Worm (Caenorhabditis elegans): ENCODE data around the gene tkt-1.

tkt-1 gene

ce11 chrIV:10236106-10236505 is 7.3 kb upstream of the tkt-1 start:
- TF ChIP-seq F13H6.1 (tag; optimal IDR thresholded peaks at IDR 0.05), result no peak
- TF ChIP-seq dmd-4 (tag; optimal IDR thresholded peaks at IDR 0.05), result no peak
- TF ChIP-seq ceh-82 (tag; optimal IDR thresholded peaks at IDR 0.05), result no peak
- TF ChIP-seq fos-1 (tag; optimal IDR thresholded peaks at IDR 0.05), result peak; percentile 71
- TF ChIP-seq nhr-23 (tag; optimal IDR thresholded peaks at IDR 0.05), result no peak
- TF ChIP-seq ztf-11 (tag; optimal IDR thresholded peaks at IDR 0.05), result no peak

- TF ChIP-seq crh-2 (tag; optimal IDR thresholded peaks at IDR 0.05) (peak; percentile 31), nhr-129 (tag; optimal IDR thresholded peaks at IDR 0.05) (no peak), nhr-10 (tag; optimal IDR thresholded peaks at IDR 0.05) (no peak), sma-3 (GFP tag; optimal IDR thresholded peaks at IDR 0.05) (no peak), ztf-11 (tag; optimal IDR thresholded peaks at IDR 0.05) (no peak), fos-1 (tag; optimal IDR thresholded peaks at IDR 0.05) (peak; percentile 20)
Measured at ce11 chrIV:10239045-10239444, 4.4 kb upstream of the tkt-1 start, which contains the start of gene ech-8. Gene ech-8, minus strand, starts transcription at chrIV:10239176.

- TF ChIP-seq ceh-16 (tag; optimal IDR thresholded peaks at IDR 0.05) (no peak), sma-9 (GFP tag; optimal IDR thresholded peaks at IDR 0.05) (no peak), sma-9 (tag; optimal IDR thresholded peaks at IDR 0.05) (no peak), unc-55 (GFP tag; optimal IDR thresholded peaks at IDR 0.05) (no peak), lsy-2 (tag; optimal IDR thresholded peaks at IDR 0.05) (no peak), lin-11 (tag; optimal IDR thresholded peaks at IDR 0.05) (no peak), nhr-11 (tag; optimal IDR thresholded peaks at IDR 0.05) (no peak), nhr-77 (tag; optimal IDR thresholded peaks at IDR 0.05) (no peak), sma-3 (GFP tag; optimal IDR thresholded peaks at IDR 0.05) (no peak), F13H6.1 (tag; optimal IDR thresholded peaks at IDR 0.05) (no peak), nhr-21 (tag; optimal IDR thresholded peaks at IDR 0.05) (no peak), nhr-129 (tag; optimal IDR thresholded peaks at IDR 0.05) (no peak), unc-62 (GFP tag; optimal IDR thresholded peaks at IDR 0.05) (no peak)
Measured at ce11 chrIV:10241659-10242058, 1.8 kb upstream of the tkt-1 start, which contains the start of gene lipl-7. Gene lipl-7, minus strand, starts transcription at chrIV:10241823.

DNA sequence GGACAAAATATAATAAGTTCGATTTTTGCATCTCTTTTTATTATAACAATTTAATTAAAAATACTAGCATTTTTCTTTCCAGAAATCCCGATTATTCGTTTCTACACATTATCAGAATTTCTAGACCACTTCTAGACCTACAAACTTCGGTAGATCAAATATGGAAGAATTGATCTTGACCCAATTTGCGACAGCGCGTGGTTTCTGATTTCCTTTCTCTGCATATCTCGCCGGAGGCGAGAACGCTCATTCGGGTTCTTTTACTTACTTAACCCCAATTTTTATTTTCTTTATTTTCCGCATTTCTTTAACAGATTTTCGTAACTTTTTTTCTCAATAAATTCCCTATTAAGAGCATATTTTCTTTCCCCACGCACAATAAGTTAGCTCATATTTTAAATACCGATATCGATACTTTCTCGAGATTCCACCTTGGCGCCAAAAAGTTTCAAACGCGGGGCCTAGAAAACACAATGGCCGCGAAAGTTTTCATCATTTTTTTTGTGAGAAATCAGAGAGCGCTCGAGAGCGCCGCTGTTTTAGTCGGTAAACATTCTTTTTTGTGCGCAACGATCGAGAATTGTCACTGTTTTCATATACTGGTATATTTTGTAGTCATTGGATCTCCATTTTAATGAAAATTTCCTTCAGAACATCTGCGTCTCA is 821 bp upstream of the tkt-1 start:
- TF ChIP-seq nhr-129 (tag; optimal IDR thresholded peaks at IDR 0.05), result peak; percentile 68
- TF ChIP-seq nhr-6 (tag; optimal IDR thresholded peaks at IDR 0.05), result no peak
- peak; percentile 79 for TF ChIP-seq gmeb-1 (tag; optimal IDR thresholded peaks at IDR 0.05)
- peak; percentile 25 for TF ChIP-seq lin-13 (GFP tag; optimal IDR thresholded peaks at IDR 0.05)
- peak in 1 of 2 experiments; percentile 41 for TF ChIP-seq lsy-2 (tag; optimal IDR thresholded peaks at IDR 0.05)
- no peak for TF ChIP-seq nhr-12 (tag; optimal IDR thresholded peaks at IDR 0.05)
- peak; percentile 24 for TF ChIP-seq crh-2 (tag; optimal IDR thresholded peaks at IDR 0.05)
- no peak for TF ChIP-seq peb-1 (tag; optimal IDR thresholded peaks at IDR 0.05)

- TF ChIP-seq crh-2 (tag; optimal IDR thresholded peaks at IDR 0.05), result peak; percentile 61
- TF ChIP-seq blmp-1 (tag; optimal IDR thresholded peaks at IDR 0.05; ENCODE audit: insufficient read depth), result peak; percentile 77
- TF ChIP-seq lsy-2 (tag; optimal IDR thresholded peaks at IDR 0.05), result peak in 1 of 2 experiments; percentile 36
- TF ChIP-seq nhr-129 (tag; optimal IDR thresholded peaks at IDR 0.05), result no peak
- TF ChIP-seq R02D3.7 (tag; optimal IDR thresholded peaks at IDR 0.05), result no peak
- TF ChIP-seq unc-62 (GFP tag; optimal IDR thresholded peaks at IDR 0.05), result no peak
- TF ChIP-seq nhr-25 (tag; optimal IDR thresholded peaks at IDR 0.05), result peak; percentile 45
- TF ChIP-seq mbf-1 (tag; optimal IDR thresholded peaks at IDR 0.05), result no peak
- TF ChIP-seq nhr-23 (tag; optimal IDR thresholded peaks at IDR 0.05), result no peak
- TF ChIP-seq ztf-11 (tag; optimal IDR thresholded peaks at IDR 0.05), result no peak
- TF ChIP-seq sma-3 (GFP tag; optimal IDR thresholded peaks at IDR 0.05), result peak; percentile 26
- TF ChIP-seq ZK546.5 (tag; optimal IDR thresholded peaks at IDR 0.05), result no peak
- no peak for TF ChIP-seq elt-1 (tag; optimal IDR thresholded peaks at IDR 0.05)
- TF ChIP-seq unc-39 (tag; optimal IDR thresholded peaks at IDR 0.05), result no peak
- TF ChIP-seq lin-39 (tag; optimal IDR thresholded peaks at IDR 0.05), result no peak
Measured at ce11 chrIV:10245666-10246210, 2.3 kb downstream of the tkt-1 start, which contains the start of gene F01G10.10. Gene F01G10.10, plus strand, starts transcription at chrIV:10246160.

Data from whole organism, L2 larva.